Worm (Caenorhabditis elegans) whole organism, midembryonic: ENCODE measurements around the gene srab-26.

Experiments used
- T22C8.4 ChIP-seq: fragments of 200-800 bp; sonication (Bioruptor generic); IDR thresholded peaks from 2 replicates; pipeline ENCODE4 v1.3.6; 2022; ENCODE audit warnings: missing genetic modification characterization, missing compliant biosample characterization
- cog-1 ChIP-seq: sonication (generic microtip); optimal IDR thresholded peaks from 2 replicates; lab custom pipeline; 2016; ENCODE audit warnings: missing genetic modification characterization, missing compliant biosample characterization
- flt-1 ChIP-seq: fragments of 200-800 bp; sonication (Bioruptor generic); IDR thresholded peaks from 2 replicates; pipeline ENCODE4 v1.3.6; 2022; ENCODE audit warnings: missing genetic modification characterization, missing compliant biosample characterization
- klf-2 ChIP-seq: fragments of 200-800 bp; sonication (Bioruptor generic); conservative IDR thresholded peaks from 2 replicates; pipeline ENCODE4 v1.3.6; 2022; ENCODE audit warnings: missing genetic modification reagents, missing genetic modification characterization, missing compliant biosample characterization
- med-1 ChIP-seq: sonication (generic microtip); optimal IDR thresholded peaks from 2 replicates; lab custom pipeline; 2017; ENCODE audit warnings: missing genetic modification characterization, mild to moderate bottlenecking, missing compliant biosample characterization, antibody characterized with exemption, missing genetic modification reagents; ENCODE audit not compliant: insufficient read depth
- ref-1 ChIP-seq: fragments of 200-800 bp; sonication (Bioruptor generic); conservative IDR thresholded peaks from 2 replicates; pipeline ENCODE4 v1.3.6; 2022; ENCODE audit warnings: missing genetic modification reagents, missing genetic modification characterization, missing compliant biosample characterization
- tab-1 ChIP-seq: fragments of 200-800 bp; sonication (Bioruptor generic); IDR thresholded peaks from 2 replicates; pipeline ENCODE4 v1.3.6; 2022; ENCODE audit warnings: missing genetic modification characterization, missing compliant biosample characterization
- ztf-23 ChIP-seq: fragments of 200-800 bp; sonication (Bioruptor generic); IDR thresholded peaks from 2 replicates; pipeline ENCODE4 v1.3.6; 2022; ENCODE audit warnings: missing genetic modification reagents, missing genetic modification characterization, missing compliant biosample characterization
- ztf-29 ChIP-seq: fragments of 200-800 bp; sonication (Bioruptor generic); IDR thresholded peaks from 2 replicates; pipeline ENCODE4 v1.3.6; 2022; ENCODE audit warnings: missing genetic modification reagents, missing genetic modification characterization, missing compliant biosample characterization

DNA sequence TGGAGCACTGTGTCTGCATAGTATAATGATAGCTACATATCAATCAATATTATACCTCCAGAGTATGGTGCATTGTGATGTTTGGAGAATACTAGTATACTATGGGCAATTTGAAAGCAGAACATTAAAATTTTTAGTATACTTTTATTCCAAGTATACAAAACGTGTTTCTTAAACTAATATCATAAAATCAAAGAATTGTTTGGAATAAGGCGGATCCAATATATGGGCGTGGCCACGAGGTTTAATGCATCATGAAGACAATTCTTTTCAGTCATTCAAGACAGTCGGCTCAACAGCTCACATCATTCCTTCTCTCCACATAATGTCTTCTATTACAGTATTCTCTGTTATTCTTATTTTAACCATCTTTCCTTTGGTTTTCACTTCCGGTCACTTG lies 563 bp upstream of the srab-26 start, which contains the start of gene sdz-31:
- no peak for TF ChIP-seq flt-1 (GFP tag; lab: Robert Waterston, UW)
- no peak for TF ChIP-seq T22C8.4 (GFP tag; lab: Robert Waterston, UW)
- no peak for TF ChIP-seq ztf-29 (GFP tag; lab: Robert Waterston, UW)
- no peak for TF ChIP-seq ztf-23 (GFP tag; lab: Robert Waterston, UW)
- no peak for TF ChIP-seq tab-1
- no peak for TF ChIP-seq klf-2
- TF ChIP-seq cog-1 (tag; lab: Kevin White, UChicago) = no peak
- TF ChIP-seq med-1 (GFP tag; lab: Kevin White, UChicago) = no peak
- TF ChIP-seq ref-1 (GFP tag; lab: Robert Waterston, UW) = no peak
